Fruit fly (Drosophila melanogaster) Kc167 (cell line): ENCODE measurements around the gene CG8372.

Experiments used
- h ChIP-seq: fragments of >200 bp; optimal IDR thresholded peaks from 3 replicates; lab custom pipeline; 2018; ENCODE audit warnings: missing external identifiers
- insv ChIP-seq: fragments of >200 bp; optimal IDR thresholded peaks from 3 replicates; lab custom pipeline; 2018; ENCODE audit warnings: missing external identifiers
- psq ChIP-seq: fragments of >200 bp; optimal IDR thresholded peaks from 2 replicates; lab custom pipeline; 2017; ENCODE audit warnings: missing external identifiers
- ttk ChIP-seq: sonication (Bioruptor generic); optimal IDR thresholded peaks from 2 replicates; lab custom pipeline; 2017; ENCODE audit warnings: missing external identifiers

dm6 chr2L:8213987-8214386 lies 1.3 kb upstream of the CG8372 start, which contains the start of gene CG8353:
- TF ChIP-seq h (lab: Kevin White, UChicago) (no peak), insv (lab: Kevin White, UChicago) (no peak), psq (lab: Kevin White, UChicago) (no peak), ttk (lab: Kevin White, UChicago) (no peak)
